Fruit fly (Drosophila melanogaster): ENCODE measurements around the gene CG44838.

The CG44838 gene

DNA sequence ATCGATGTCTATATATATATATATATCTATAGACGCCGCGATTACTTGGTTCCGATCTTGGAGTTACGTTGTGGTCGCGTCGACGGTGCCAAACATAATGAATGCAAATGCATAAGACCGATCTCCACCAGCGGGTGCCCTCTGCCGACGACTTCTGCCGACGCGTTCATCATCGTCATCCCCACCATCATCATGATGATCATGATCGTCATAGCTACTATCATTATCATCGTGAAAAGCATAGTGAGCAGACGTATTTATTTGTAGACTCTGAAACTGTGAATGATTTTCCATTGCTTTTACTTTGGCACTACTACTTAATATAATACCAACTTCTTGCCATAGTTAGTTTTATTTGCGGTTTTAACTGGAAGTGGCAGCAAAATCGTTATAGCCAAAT is 31.3 kb downstream of the CG44838 start, which contains the start of gene CG32037:
Gene CG32037 (minus strand): TSS at position 101 of the 400 bp plus-strand sequence.
- TF ChIP-seq Myc (optimal IDR thresholded peaks at IDR 0.05) = no peak
- TF ChIP-seq Sin3A (optimal IDR thresholded peaks at IDR 0.05) = no peak
- no peak for TF ChIP-seq ttk (optimal IDR thresholded peaks at IDR 0.05)
- no peak for TF ChIP-seq psq (optimal IDR thresholded peaks at IDR 0.05)
- TF ChIP-seq insv (optimal IDR thresholded peaks at IDR 0.05) = no peak
- no peak for TF ChIP-seq h (optimal IDR thresholded peaks at IDR 0.05)

DNA sequence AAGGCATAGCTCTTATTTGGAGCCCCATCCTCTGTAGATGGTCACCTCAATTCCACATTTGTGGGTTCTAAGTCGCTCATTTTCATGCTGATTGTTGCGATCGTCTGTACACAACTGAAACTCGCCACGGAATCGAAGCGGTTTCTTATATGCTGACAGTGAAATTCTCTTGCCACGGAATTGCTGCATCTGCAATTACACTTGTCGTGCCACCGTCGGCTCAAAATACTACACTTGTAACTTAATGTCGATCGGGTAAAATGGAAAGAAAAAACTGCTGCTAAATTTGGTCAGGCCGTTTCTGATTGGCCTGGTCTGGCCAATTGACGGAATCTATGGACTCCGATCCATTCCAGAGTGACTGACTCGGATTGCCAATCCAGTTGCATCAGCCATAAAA is 36.4 kb downstream of the CG44838 start:
- TF ChIP-seq Sin3A (optimal IDR thresholded peaks at IDR 0.05) (no peak), ttk (optimal IDR thresholded peaks at IDR 0.05) (no peak), h (optimal IDR thresholded peaks at IDR 0.05) (no peak), psq (optimal IDR thresholded peaks at IDR 0.05) (no peak), Myc (optimal IDR thresholded peaks at IDR 0.05) (no peak), insv (optimal IDR thresholded peaks at IDR 0.05) (no peak)

DNA sequence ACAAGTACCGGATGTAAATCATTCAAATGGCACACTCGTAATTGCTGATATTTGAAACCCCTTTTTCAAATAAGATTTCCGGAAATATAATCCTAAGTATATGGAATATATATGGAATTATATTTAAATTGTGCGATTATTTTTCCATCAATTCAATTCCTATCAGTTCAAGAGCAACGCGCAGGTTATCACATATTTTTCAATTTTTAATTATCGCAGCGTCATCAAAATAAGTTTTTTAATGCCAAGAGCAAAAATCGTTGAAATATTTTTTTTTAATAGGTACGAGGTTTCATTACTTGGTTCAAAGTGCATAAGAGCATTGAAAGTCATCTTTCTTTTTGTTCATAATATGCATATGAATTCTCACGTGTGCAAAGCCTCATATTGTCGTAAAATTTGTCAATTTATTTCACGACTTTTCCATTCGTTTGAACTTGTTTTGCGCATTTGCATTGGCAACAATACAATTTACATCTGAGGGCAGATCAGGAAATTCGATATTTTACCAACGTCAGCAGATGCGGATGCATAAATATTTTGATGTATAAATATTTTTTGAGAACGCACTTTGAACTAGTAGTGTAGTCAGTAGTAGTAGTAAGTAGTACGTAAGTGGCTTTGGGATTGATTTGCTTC is 37.2 kb downstream of the CG44838 start:
- TF ChIP-seq ttk (optimal IDR thresholded peaks at IDR 0.05) = no peak
- no peak for TF ChIP-seq Myc (optimal IDR thresholded peaks at IDR 0.05)
- TF ChIP-seq h (optimal IDR thresholded peaks at IDR 0.05) = no peak
- TF ChIP-seq insv (optimal IDR thresholded peaks at IDR 0.05) = no peak
- no peak for TF ChIP-seq Sin3A (optimal IDR thresholded peaks at IDR 0.05)
- TF ChIP-seq psq (optimal IDR thresholded peaks at IDR 0.05) = no peak

dm6 chr3L:9499919-9500807 is 39.3 kb downstream of the CG44838 start:
- TF ChIP-seq insv (optimal IDR thresholded peaks at IDR 0.05) (no peak), ttk (optimal IDR thresholded peaks at IDR 0.05) (no peak), h (optimal IDR thresholded peaks at IDR 0.05) (no peak), Myc (optimal IDR thresholded peaks at IDR 0.05) (no peak), psq (optimal IDR thresholded peaks at IDR 0.05) (no peak), Sin3A (optimal IDR thresholded peaks at IDR 0.05) (no peak)

dm6 chr3L:9501298-9501697 is 40.4 kb downstream of the CG44838 start:
- TF ChIP-seq insv (optimal IDR thresholded peaks at IDR 0.05) (no peak), h (optimal IDR thresholded peaks at IDR 0.05) (no peak), ttk (optimal IDR thresholded peaks at IDR 0.05) (no peak), Myc (optimal IDR thresholded peaks at IDR 0.05) (no peak), Sin3A (optimal IDR thresholded peaks at IDR 0.05) (no peak), psq (optimal IDR thresholded peaks at IDR 0.05) (no peak)

DNA sequence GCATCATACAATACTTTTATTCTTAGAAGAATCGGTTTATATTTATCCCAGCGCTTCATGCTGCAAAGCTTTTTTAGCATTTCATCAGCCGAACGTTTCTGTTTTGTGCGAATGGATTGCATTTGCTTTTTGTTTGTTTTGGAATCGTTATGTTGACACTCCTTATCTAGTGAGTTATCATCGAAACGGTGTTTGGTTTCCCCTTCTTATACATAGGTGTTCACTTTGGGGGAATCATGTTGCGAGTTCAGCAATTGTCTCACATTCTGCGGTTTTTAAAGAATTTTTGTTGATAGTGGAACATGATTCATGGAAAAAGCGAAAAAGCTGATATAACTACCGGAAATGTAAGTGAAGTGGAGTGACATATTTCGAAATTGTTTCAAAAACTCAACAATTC is 41.4 kb downstream of the CG44838 start:
- TF ChIP-seq h (optimal IDR thresholded peaks at IDR 0.05) (no peak), ttk (optimal IDR thresholded peaks at IDR 0.05) (no peak), insv (optimal IDR thresholded peaks at IDR 0.05) (no peak), Sin3A (optimal IDR thresholded peaks at IDR 0.05) (no peak), Myc (optimal IDR thresholded peaks at IDR 0.05) (no peak), psq (optimal IDR thresholded peaks at IDR 0.05) (no peak)

DNA sequence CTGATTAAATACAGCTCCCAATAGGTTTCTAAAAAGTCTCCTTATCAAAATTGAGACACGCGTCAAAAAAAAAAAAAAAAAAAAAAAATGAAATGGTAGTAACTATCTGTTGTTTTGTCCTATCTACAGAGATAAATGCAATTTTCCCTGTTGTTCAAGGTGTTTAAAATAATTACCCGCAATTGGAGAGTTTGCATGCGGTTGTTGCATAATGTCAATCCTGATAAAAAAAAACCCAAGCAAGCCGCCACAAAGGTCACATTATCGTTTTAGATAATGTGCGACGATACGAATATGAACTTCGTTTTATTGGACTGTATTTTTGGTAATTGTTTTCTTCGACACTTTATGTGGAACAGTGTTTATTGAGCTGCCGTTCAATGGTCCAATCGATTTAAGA is 42.0 kb downstream of the CG44838 start:
- no peak for TF ChIP-seq Myc (optimal IDR thresholded peaks at IDR 0.05)
- TF ChIP-seq insv (optimal IDR thresholded peaks at IDR 0.05) = no peak
- TF ChIP-seq Sin3A (optimal IDR thresholded peaks at IDR 0.05) = no peak
- no peak for TF ChIP-seq psq (optimal IDR thresholded peaks at IDR 0.05)
- no peak for TF ChIP-seq h (optimal IDR thresholded peaks at IDR 0.05)
- TF ChIP-seq ttk (optimal IDR thresholded peaks at IDR 0.05) = no peak

dm6 chr3L:9503552-9504317 is 42.9 kb downstream of the CG44838 start:
- TF ChIP-seq h (optimal IDR thresholded peaks at IDR 0.05) (no peak), insv (optimal IDR thresholded peaks at IDR 0.05) (no peak), ttk (optimal IDR thresholded peaks at IDR 0.05) (no peak), Myc (optimal IDR thresholded peaks at IDR 0.05) (no peak), Sin3A (optimal IDR thresholded peaks at IDR 0.05) (no peak), psq (optimal IDR thresholded peaks at IDR 0.05) (no peak)

dm6 chr3L:9504530-9504929 is 43.7 kb downstream of the CG44838 start:
- TF ChIP-seq h (optimal IDR thresholded peaks at IDR 0.05) = no peak
- no peak for TF ChIP-seq ttk (optimal IDR thresholded peaks at IDR 0.05)

DNA sequence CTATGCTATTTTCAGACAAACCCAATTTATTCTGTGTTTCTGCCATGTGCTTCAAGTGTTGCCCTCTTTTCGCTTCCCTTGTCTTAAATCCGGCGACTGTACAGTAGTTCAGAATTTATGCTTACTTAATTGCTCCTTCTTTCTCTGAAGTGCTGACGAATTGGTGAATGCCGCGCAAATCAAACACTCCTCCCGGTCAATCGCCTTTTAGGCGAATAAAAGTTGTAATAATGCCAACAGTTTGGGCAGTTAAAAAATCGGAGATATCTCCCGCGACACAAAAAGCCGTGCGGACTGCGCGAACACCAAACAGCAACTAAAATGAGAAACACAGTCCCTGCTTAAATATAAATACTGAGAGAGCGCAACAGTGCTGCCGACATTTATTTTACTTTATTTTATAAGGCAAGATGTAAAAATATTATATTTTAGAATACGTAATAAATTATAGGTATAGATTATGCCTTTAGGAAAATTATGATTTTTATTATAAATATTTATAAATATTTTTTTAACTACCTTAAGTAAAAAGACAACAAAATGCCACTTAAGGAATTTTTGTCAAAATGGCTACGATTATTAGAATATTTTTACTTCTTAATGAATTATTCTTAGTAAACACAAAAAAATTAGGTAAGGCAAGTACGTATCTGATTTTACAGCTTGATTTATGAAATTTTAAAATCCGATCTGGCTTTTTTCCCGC is 44.3 kb downstream of the CG44838 start, which contains the start of gene path:
Gene path (minus strand): TSS at position 322 of the 706 bp plus-strand sequence.
- TF ChIP-seq Sin3A (optimal IDR thresholded peaks at IDR 0.05) = no peak
- no peak for TF ChIP-seq h (optimal IDR thresholded peaks at IDR 0.05)
- TF ChIP-seq Myc (optimal IDR thresholded peaks at IDR 0.05) = no peak
- TF ChIP-seq ttk (optimal IDR thresholded peaks at IDR 0.05) = no peak
- no peak for TF ChIP-seq insv (optimal IDR thresholded peaks at IDR 0.05)
- TF ChIP-seq psq (optimal IDR thresholded peaks at IDR 0.05) = no peak

DNA sequence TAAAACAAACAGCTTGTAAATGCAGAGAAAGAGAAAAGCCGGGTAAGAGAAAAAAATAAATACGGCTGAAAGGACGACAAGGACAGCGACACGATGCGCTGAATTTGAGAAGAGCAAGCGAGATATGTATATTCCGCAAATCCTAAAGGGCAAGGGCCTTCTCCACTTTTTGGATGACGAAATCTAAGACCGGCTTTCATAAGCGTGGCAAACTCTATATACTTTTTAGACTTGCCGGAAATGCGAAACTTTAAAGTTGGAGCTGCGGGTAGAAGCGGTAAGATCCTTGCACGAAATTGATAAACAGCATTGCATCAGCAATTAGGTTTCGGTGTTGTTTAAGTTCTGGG is 44.8 kb downstream of the CG44838 start:
- no peak for TF ChIP-seq Sin3A (optimal IDR thresholded peaks at IDR 0.05)
